Fruit fly (Drosophila melanogaster): Measurements from ENCODE around the gene CG34398.

DNA sequence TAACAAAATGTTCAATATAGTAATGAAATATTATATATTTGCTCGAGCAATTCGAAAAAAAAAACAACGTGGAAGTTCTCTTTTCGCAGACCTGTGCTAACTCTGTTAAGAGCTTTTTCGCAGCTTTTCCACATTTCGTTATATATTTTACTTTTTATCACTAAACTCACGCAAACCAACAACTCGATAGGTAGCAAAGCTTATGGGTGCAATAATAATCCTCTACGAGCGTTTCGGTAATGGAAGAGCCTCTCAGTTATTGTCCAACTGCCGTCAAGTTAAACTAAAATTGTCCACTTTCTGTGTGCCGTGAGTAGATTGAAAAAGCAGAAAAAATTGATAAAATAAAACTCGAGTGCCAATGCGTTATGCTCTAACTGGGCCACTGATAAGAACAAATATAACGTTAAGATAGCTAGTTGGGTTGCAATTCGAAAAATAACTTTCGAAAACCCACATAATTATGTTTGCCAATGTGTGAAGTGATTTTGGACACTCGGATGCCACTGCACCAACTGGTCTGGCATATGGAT is 35.2 kb downstream of the CG34398 start, which contains the start of gene Tsp29Fa:
- TF ChIP-seq rn (GFP tag; IDR thresholded peaks at IDR 0.05) (no peak), Snoo (tag; optimal IDR thresholded peaks at IDR 0.05) (no peak), EcR (GFP tag; optimal IDR thresholded peaks at IDR 0.05) (no peak), Pif1A (GFP tag; optimal IDR thresholded peaks at IDR 0.05) (no peak), CG8301 (tag; optimal IDR thresholded peaks at IDR 0.05) (no peak), CG34367 (tag; optimal IDR thresholded peaks at IDR 0.05) (no peak), CG32121 (GFP tag; IDR thresholded peaks at IDR 0.05) (no peak), CG10348 (GFP tag; IDR thresholded peaks at IDR 0.05) (no peak), Pif1B (GFP tag; optimal IDR thresholded peaks at IDR 0.05) (no peak), CG15710 (tag; optimal IDR thresholded peaks at IDR 0.05) (no peak), CG17806 (tag; optimal IDR thresholded peaks at IDR 0.05) (no peak), CG4496 (GFP tag; IDR thresholded peaks at IDR 0.05) (no peak), CG14655 (GFP tag; optimal IDR thresholded peaks at IDR 0.05) (no peak)

All from whole organism, pupa.